Fruit fly (Drosophila melanogaster) whole organism, prepupa: Measurements from ENCODE around the gene CG11837.
A peak's percentile ranks its signal among the peaks of the same experiment; 100 is the strongest.

Experiments
- CG9139 ChIP-seq: fragments of 200-800 bp; sonication (Bioruptor generic); optimal IDR thresholded peaks from 3 replicates; lab custom pipeline; 2017; ENCODE audit warnings: missing biosample characterization, mild to moderate bottlenecking, missing genetic modification characterization
- Gug ChIP-seq: fragments of 200-800 bp; sonication (Bioruptor generic); IDR thresholded peaks from 2 replicates; pipeline ENCODE4 v1.3.6; 2022; ENCODE audit warnings: missing biosample characterization, missing genetic modification characterization
- Met ChIP-seq: fragments of 200-800 bp; sonication (Bioruptor generic); optimal IDR thresholded peaks from 3 replicates; lab custom pipeline; 2016; ENCODE audit warnings: missing biosample characterization, missing genetic modification characterization
- OdsH ChIP-seq: fragments of 200-800 bp; sonication (Bioruptor generic); optimal IDR thresholded peaks from 3 replicates; lab custom pipeline; 2016; ENCODE audit warnings: missing biosample characterization, missing genetic modification characterization
- Sox102F ChIP-seq: fragments of 200-800 bp; sonication (Bioruptor generic); optimal IDR thresholded peaks from 2 replicates; lab custom pipeline; 2016; ENCODE audit warnings: missing biosample characterization, mild to moderate bottlenecking, missing genetic modification characterization
- cyc ChIP-seq: fragments of 200-800 bp; sonication (Bioruptor generic); optimal IDR thresholded peaks from 3 replicates; lab custom pipeline; 2016; ENCODE audit warnings: missing biosample characterization, missing genetic modification characterization
- eg ChIP-seq: fragments of 200-800 bp; sonication (Bioruptor generic); IDR thresholded peaks from 3 replicates; pipeline ENCODE4 v1.3.6; 2022; ENCODE audit warnings: missing biosample characterization, missing genetic modification characterization
- fd59A ChIP-seq: fragments of 200-800 bp; sonication (Bioruptor generic); optimal IDR thresholded peaks from 2 replicates; lab custom pipeline; 2017; ENCODE audit warnings: missing biosample characterization, mild to moderate bottlenecking, missing genetic modification characterization, missing genetic modification reagents
- fd85E ChIP-seq: fragments of 200-800 bp; sonication (Bioruptor generic); optimal IDR thresholded peaks from 3 replicates; lab custom pipeline; 2016; ENCODE audit warnings: missing biosample characterization, missing genetic modification characterization
- net ChIP-seq: fragments of 200-800 bp; sonication (Bioruptor generic); optimal IDR thresholded peaks from 3 replicates; lab custom pipeline; 2016; ENCODE audit warnings: missing biosample characterization, missing genetic modification characterization
- vri ChIP-seq: fragments of 200-800 bp; sonication (Bioruptor generic); optimal IDR thresholded peaks from 3 replicates; lab custom pipeline; 2016; ENCODE audit warnings: missing biosample characterization, mild to moderate bottlenecking, missing genetic modification characterization

dm6 chr3R:29072834-29073233 lies 23.5 kb downstream of the CG11837 start:
- TF ChIP-seq Gug (GFP tag; lab: Robert Waterston, UW) (no peak), Sox102F (GFP tag; lab: Kevin White, UChicago) (no peak), fd59A (GFP tag; lab: Kevin White, UChicago) (no peak), cyc (GFP tag; lab: Kevin White, UChicago) (no peak), OdsH (peak; percentile 22), eg (no peak), vri (no peak), net (GFP tag; lab: Kevin White, UChicago) (no peak), CG9139 (GFP tag; lab: Kevin White, UChicago) (no peak), Met (no peak), fd85E (GFP tag; lab: Kevin White, UChicago) (no peak)
